Fruit fly (Drosophila melanogaster): Measurements from ENCODE around the gene dpr20.

- TF ChIP-seq CG8478 (optimal IDR thresholded peaks at IDR 0.05) = no peak
- TF ChIP-seq CTCF (optimal IDR thresholded peaks at IDR 0.05) = no peak
These were observed 6.0 kb downstream of the dpr20 start, which contains the start of gene Dci for dm6 chr3L:851061-851460.

Data from S2 (cell line).